Worm (Caenorhabditis elegans) whole organism, late embryonic: Measurements from ENCODE around the gene R07E3.6.

Experiments
- C08G9.2 ChIP-seq: sonication (generic microtip); optimal IDR thresholded peaks from 2 replicates; lab custom pipeline; 2016; ENCODE audit warnings: mild to moderate bottlenecking, missing genetic modification characterization, moderate library complexity, missing compliant biosample characterization
- C38D4.7 ChIP-seq: fragments of 200-800 bp; sonication (Bioruptor generic); optimal IDR thresholded peaks from 2 replicates; lab custom pipeline; 2018; ENCODE audit warnings: mild to moderate bottlenecking, missing genetic modification characterization, moderate library complexity, missing compliant biosample characterization
- F13H6.1 ChIP-seq: sonication (generic microtip); optimal IDR thresholded peaks from 2 replicates; lab custom pipeline; 2016; ENCODE audit warnings: missing genetic modification characterization, missing compliant biosample characterization
- K02D7.2 ChIP-seq: sonication (generic microtip); optimal IDR thresholded peaks from 2 replicates; lab custom pipeline; 2017; ENCODE audit warnings: mild to moderate bottlenecking, missing genetic modification characterization, missing compliant biosample characterization
- Y22D7AL.16 ChIP-seq: sonication (generic microtip); optimal IDR thresholded peaks from 2 replicates; lab custom pipeline; 2016; ENCODE audit warnings: missing genetic modification characterization, missing compliant biosample characterization
- ahr-1 ChIP-seq: sonication (generic microtip); optimal IDR thresholded peaks from 2 replicates; lab custom pipeline; 2016; ENCODE audit warnings: missing genetic modification characterization, missing compliant biosample characterization
- ama-1 ChIP-seq: fragments of 150-350 bp; optimal IDR thresholded peaks from 2 replicates; lab custom pipeline; 2014
- ceh-22 ChIP-seq: sonication (generic microtip); optimal IDR thresholded peaks from 2 replicates; lab custom pipeline; 2017; ENCODE audit warnings: missing biosample characterization, missing genetic modification characterization
- ceh-24 ChIP-seq: sonication (generic microtip); optimal IDR thresholded peaks from 2 replicates; lab custom pipeline; 2016; ENCODE audit warnings: mild to moderate bottlenecking, missing genetic modification characterization, missing compliant biosample characterization
- ceh-31 ChIP-seq: sonication (generic microtip); optimal IDR thresholded peaks from 2 replicates; lab custom pipeline; 2016; ENCODE audit warnings: missing genetic modification characterization, missing compliant biosample characterization
- ceh-34 ChIP-seq: sonication (generic microtip); optimal IDR thresholded peaks from 2 replicates; lab custom pipeline; 2016; ENCODE audit warnings: mild to moderate bottlenecking, missing genetic modification characterization, missing compliant biosample characterization
- che-1 ChIP-seq: sonication (generic microtip); optimal IDR thresholded peaks from 2 replicates; lab custom pipeline; 2016; ENCODE audit warnings: mild to moderate bottlenecking, missing genetic modification characterization, missing compliant biosample characterization
- dmd-4 ChIP-seq: sonication (generic microtip); optimal IDR thresholded peaks from 2 replicates; lab custom pipeline; 2016; ENCODE audit warnings: borderline replicate concordance, missing genetic modification characterization, missing compliant biosample characterization
- dve-1 ChIP-seq: sonication (generic microtip); optimal IDR thresholded peaks from 2 replicates; lab custom pipeline; 2017; ENCODE audit warnings: antibody characterized with exemption, mild to moderate bottlenecking, missing genetic modification characterization, missing compliant biosample characterization
- ets-4 ChIP-seq: sonication (generic microtip); optimal IDR thresholded peaks from 2 replicates; lab custom pipeline; 2016; ENCODE audit warnings: missing genetic modification characterization, missing compliant biosample characterization
- fax-1 ChIP-seq: sonication (generic microtip); optimal IDR thresholded peaks from 2 replicates; lab custom pipeline; 2016; ENCODE audit warnings: missing genotype, missing genetic modification characterization, missing compliant biosample characterization
- hlh-15 ChIP-seq: sonication (generic microtip); optimal IDR thresholded peaks from 2 replicates; lab custom pipeline; 2016; ENCODE audit warnings: missing genetic modification characterization, missing compliant biosample characterization
- hlh-30 ChIP-seq: sonication (generic microtip); optimal IDR thresholded peaks from 2 replicates; lab custom pipeline; 2017; ENCODE audit warnings: antibody characterized with exemption, missing genetic modification characterization, missing compliant biosample characterization; ENCODE audit not compliant: insufficient read depth
- hlh-6 ChIP-seq: sonication (generic microtip); optimal IDR thresholded peaks from 2 replicates; lab custom pipeline; 2016; ENCODE audit warnings: missing genotype, missing genetic modification characterization, missing compliant biosample characterization
- hlh-8 ChIP-seq: sonication (generic microtip); optimal IDR thresholded peaks from 2 replicates; lab custom pipeline; 2016; ENCODE audit warnings: missing genotype, missing genetic modification characterization, missing compliant biosample characterization
- lim-6 ChIP-seq: sonication (generic microtip); optimal IDR thresholded peaks from 2 replicates; lab custom pipeline; 2016; ENCODE audit warnings: missing genetic modification characterization, missing compliant biosample characterization
- madf-2 ChIP-seq: sonication (generic microtip); optimal IDR thresholded peaks from 2 replicates; lab custom pipeline; 2017; ENCODE audit warnings: missing genetic modification characterization, missing compliant biosample characterization
- nfya-1 ChIP-seq: sonication (generic microtip); optimal IDR thresholded peaks from 2 replicates; lab custom pipeline; 2017; ENCODE audit warnings: missing genetic modification characterization, mild to moderate bottlenecking, missing compliant biosample characterization, antibody characterized with exemption, moderate library complexity
- nhr-232 ChIP-seq: sonication (generic microtip); optimal IDR thresholded peaks from 2 replicates; lab custom pipeline; 2016; ENCODE audit warnings: missing genetic modification characterization, missing compliant biosample characterization
- npax-4 ChIP-seq: sonication (generic microtip); optimal IDR thresholded peaks from 2 replicates; lab custom pipeline; 2016; ENCODE audit warnings: missing genetic modification characterization, missing compliant biosample characterization
- pag-3 ChIP-seq: sonication (generic microtip); optimal IDR thresholded peaks from 2 replicates; lab custom pipeline; 2016; ENCODE audit warnings: missing compliant biosample characterization, missing genetic modification characterization, borderline replicate concordance
- pax-1 ChIP-seq: fragments of 150-350 bp; optimal IDR thresholded peaks from 2 replicates; lab custom pipeline; 2014; ENCODE audit warnings: missing biosample characterization, missing genetic modification characterization
- pha-2 ChIP-seq: sonication (generic microtip); optimal IDR thresholded peaks from 2 replicates; lab custom pipeline; 2017; ENCODE audit warnings: mild to moderate bottlenecking, missing genetic modification characterization, missing compliant biosample characterization
- ref-2 ChIP-seq: sonication (generic microtip); optimal IDR thresholded peaks from 2 replicates; lab custom pipeline; 2016; ENCODE audit warnings: missing genetic modification characterization, missing compliant biosample characterization
- syd-9 ChIP-seq: sonication (generic microtip); optimal IDR thresholded peaks from 2 replicates; lab custom pipeline; 2016; ENCODE audit warnings: mild to moderate bottlenecking, missing genetic modification characterization, moderate library complexity, missing compliant biosample characterization
- ttx-3 ChIP-seq: sonication (generic microtip); optimal IDR thresholded peaks from 2 replicates; lab custom pipeline; 2016; ENCODE audit warnings: missing genetic modification reagents, missing genetic modification characterization, missing compliant biosample characterization
- unc-3 ChIP-seq, 2 experiments: fragments of 200-800 bp in 1 of 2; sonication (Bioruptor generic) in 1 of 2; sonication (generic microtip) in 1 of 2; conservative IDR thresholded peaks in 1 of 2; optimal IDR thresholded peaks in 1 of 2; 2 replicates each; pipeline versions ENCODE4 v1.3.6 to Lab custom; 2016 to 2022; ENCODE audit warnings: missing compliant biosample characterization in 2 of 2, missing genetic modification characterization in 2 of 2, missing genetic modification reagents in 1 of 2
- unc-42 ChIP-seq: sonication (generic microtip); optimal IDR thresholded peaks from 2 replicates; lab custom pipeline; 2016; ENCODE audit warnings: missing genotype, missing genetic modification characterization, missing compliant biosample characterization
- zip-5 ChIP-seq: sonication (generic microtip); optimal IDR thresholded peaks from 2 replicates; lab custom pipeline; 2016; ENCODE audit warnings: missing genetic modification characterization, missing compliant biosample characterization
- ztf-16 ChIP-seq: sonication (generic microtip); optimal IDR thresholded peaks from 2 replicates; lab custom pipeline; 2017; ENCODE audit warnings: missing genetic modification characterization, missing compliant biosample characterization

Gene R07E3.6

DNA sequence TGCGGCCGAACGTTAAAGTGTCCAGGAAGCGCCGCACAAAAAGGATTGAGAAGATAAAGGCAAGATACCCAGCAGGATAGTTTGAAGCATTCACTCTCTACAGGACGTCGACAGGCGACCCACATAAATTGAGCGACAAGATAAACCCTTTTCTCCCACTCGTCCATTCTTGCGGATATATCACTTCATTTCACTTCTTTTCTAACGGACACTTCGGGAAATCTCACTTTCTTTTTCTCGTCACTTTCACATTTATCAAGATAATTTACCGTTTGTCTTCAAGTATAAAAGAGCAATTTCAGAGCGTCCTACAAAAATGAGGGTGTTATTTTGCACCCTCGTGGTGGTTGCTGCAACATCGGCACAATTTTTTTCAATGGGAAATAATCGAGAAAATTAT lies at the start of gene R07E3.6:
Gene R07E3.6 (plus strand): TSS at position 158 of the 400 bp plus-strand sequence.
- TF ChIP-seq C38D4.7 (no peak), ztf-16 (tag; lab: Kevin White, UChicago) (no peak), dve-1 (tag; lab: Kevin White, UChicago) (no peak), madf-2 (tag; lab: Kevin White, UChicago) (no peak), ama-1 (lab: Kevin White, UChicago) (no peak), ets-4 (tag; lab: Kevin White, UChicago) (no peak)
- TF ChIP-seq, all 69 proteins: peak for 0

DNA sequence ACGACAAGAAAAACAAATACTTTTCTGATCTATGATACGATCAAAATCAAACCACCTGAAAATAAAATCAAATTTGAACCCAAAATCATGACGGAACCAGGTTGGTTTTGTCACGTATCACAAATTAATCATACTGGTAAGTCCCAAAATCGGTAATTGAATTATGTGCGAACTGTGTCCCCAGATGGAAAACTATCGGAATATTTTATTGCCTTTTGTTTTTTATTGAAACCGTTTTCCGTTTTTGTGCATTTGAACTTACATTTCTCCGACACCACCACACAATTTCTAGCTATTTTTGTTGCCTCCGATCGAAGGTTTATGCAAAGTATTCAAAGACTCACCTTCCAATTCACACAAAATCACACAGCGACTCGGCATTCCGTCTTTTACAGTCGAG lies 44.1 kb upstream of the R07E3.6 start, which contains the start of gene F41E7.2:
Gene F41E7.2 (plus strand): TSS at position 301 of the 400 bp plus-strand sequence.
- no peak for TF ChIP-seq ceh-31 (tag; lab: Kevin White, UChicago)
- TF ChIP-seq pag-3 (tag; lab: Kevin White, UChicago): no peak
- TF ChIP-seq hlh-8: no peak
- TF ChIP-seq C38D4.7: no peak
- no peak for TF ChIP-seq hlh-6 (tag; lab: Kevin White, UChicago)
- TF ChIP-seq F13H6.1 (tag; lab: Kevin White, UChicago): no peak
- TF ChIP-seq che-1: no peak
- TF ChIP-seq Y22D7AL.16 (tag; lab: Kevin White, UChicago): no peak
- TF ChIP-seq hlh-15: no peak
- no peak for TF ChIP-seq syd-9 (tag; lab: Kevin White, UChicago)
- TF ChIP-seq dmd-4 (tag; lab: Kevin White, UChicago): no peak
- no peak for TF ChIP-seq pax-1
- TF ChIP-seq ceh-22 (tag; lab: Kevin White, UChicago): no peak
- no peak for TF ChIP-seq pha-2 (tag; lab: Kevin White, UChicago)
- no peak for TF ChIP-seq ref-2
- TF ChIP-seq nhr-232: no peak
- TF ChIP-seq ceh-24 (tag; lab: Kevin White, UChicago): no peak
- no peak for TF ChIP-seq ets-4 (tag; lab: Kevin White, UChicago)
- TF ChIP-seq unc-42: no peak

DNA sequence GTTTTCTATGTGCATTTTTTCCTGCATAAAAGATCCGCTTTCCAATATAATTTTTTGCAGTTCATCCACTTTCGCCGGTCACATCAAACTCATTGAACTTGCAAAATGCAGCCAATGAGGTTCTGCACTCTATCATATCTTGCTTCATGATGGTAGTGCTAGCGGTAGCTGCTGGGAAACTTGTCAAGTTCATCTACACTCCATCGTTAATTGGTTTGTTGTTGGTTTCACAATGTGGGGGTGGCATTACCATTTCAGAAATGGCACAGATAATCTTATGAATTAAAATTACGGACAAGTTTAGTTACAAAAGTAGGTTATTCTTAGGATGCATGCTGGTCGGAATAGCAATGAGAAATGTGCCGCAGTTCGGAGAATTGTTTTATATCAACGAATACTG lies 43.1 kb upstream of the R07E3.6 start:
- TF ChIP-seq F13H6.1 (tag; lab: Kevin White, UChicago) (no peak), K02D7.2 (no peak)

DNA sequence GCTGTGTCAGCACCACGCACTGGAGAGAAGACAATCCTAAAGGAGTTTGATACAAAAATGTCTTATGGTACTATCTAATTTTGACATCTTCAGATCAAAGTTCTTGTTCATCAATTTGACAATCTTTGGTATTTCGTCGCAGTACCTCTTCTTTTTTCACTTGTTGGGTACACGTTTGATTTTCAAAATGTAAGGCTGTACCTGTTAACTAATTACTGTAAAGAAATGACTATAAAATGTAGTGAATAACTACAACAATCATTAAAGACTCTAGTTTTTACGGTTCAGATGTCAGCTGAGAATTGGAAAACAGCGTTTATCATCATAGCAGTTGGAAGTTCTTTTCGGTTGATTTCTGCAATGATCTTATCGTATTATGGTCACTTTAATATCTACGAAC lies 40.4 kb upstream of the R07E3.6 start:
- TF ChIP-seq nfya-1 (tag; lab: Kevin White, UChicago) (no peak), unc-3 (GFP tag; conservative IDR thresholded peaks at IDR 0.05; lab: Robert Waterston, UW) (no peak), unc-3 (tag; optimal IDR thresholded peaks at IDR 0.05; lab: Kevin White, UChicago) (no peak), npax-4 (tag; lab: Kevin White, UChicago) (no peak), fax-1 (tag; lab: Kevin White, UChicago) (no peak), K02D7.2 (no peak), lim-6 (tag; lab: Kevin White, UChicago) (no peak)

DNA sequence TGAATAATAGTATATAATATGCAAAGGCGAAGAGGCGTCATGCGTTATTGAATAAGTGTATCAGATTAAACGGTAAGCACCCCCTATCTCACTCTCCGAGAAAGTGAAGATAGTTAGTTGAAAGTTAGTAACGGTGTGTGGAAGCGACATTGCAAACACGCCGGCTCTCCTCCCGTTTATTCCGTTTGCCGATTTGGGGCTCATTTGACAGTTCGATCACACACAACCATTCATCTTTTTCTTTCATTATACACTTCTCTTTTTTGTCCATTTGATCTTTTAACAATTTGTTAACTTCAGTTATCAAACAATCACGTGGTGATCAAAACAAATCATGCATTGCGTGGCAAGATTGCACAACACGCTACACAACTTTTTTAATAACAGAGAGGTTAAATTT lies 38.2 kb upstream of the R07E3.6 start, which contains the start of gene slc-9B.1:
Gene slc-9B.1 (plus strand): TSS at position 301 of the 400 bp plus-strand sequence.
- TF ChIP-seq ttx-3 (tag; lab: Kevin White, UChicago): no peak
- TF ChIP-seq ceh-34 (tag; lab: Kevin White, UChicago): no peak

DNA sequence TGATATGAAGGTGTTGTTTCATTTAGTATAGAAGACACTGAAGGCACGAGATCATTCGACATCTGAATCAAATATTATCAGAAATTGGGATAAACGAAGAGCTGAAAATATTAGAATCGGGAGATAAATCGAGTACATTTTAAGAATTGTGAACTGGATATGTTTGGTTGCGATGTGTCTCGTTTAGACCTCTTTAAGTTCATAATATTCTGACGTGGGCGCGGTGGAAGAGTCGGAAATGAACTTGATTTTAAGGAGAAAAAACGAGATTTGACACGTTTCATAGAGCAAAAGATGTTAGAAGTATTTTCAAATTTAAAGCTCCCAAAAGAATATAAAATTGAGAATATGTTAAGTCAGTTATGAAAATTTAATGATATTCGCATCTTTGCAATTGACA lies 31.9 kb upstream of the R07E3.6 start, which contains the start of gene npr-6:
Gene npr-6 (minus strand): TSS at position 101 of the 400 bp plus-strand sequence.
- no peak for TF ChIP-seq syd-9 (tag; lab: Kevin White, UChicago)
- no peak for TF ChIP-seq Y22D7AL.16 (tag; lab: Kevin White, UChicago)
- TF ChIP-seq fax-1 (tag; lab: Kevin White, UChicago): no peak
- no peak for TF ChIP-seq unc-3 (GFP tag; conservative IDR thresholded peaks at IDR 0.05; lab: Robert Waterston, UW)
- no peak for TF ChIP-seq unc-3 (tag; optimal IDR thresholded peaks at IDR 0.05; lab: Kevin White, UChicago)
- TF ChIP-seq unc-42: no peak
- no peak for TF ChIP-seq che-1
- TF ChIP-seq hlh-6 (tag; lab: Kevin White, UChicago): no peak
- no peak for TF ChIP-seq zip-5
- TF ChIP-seq pax-1: no peak
- no peak for TF ChIP-seq ahr-1 (tag; lab: Kevin White, UChicago)
- TF ChIP-seq pag-3 (tag; lab: Kevin White, UChicago): no peak
- no peak for TF ChIP-seq hlh-15
- no peak for TF ChIP-seq hlh-30
- TF ChIP-seq C08G9.2 (tag; lab: Kevin White, UChicago): no peak
